Worm (Caenorhabditis elegans) whole organism, young adult: ENCODE measurements around the gene ZK177.9.

Experiments used
- B0019.2 ChIP-seq: fragments of 200-800 bp; sonication (Bioruptor generic); conservative IDR thresholded peaks from 2 replicates; pipeline ENCODE4 v1.3.6; 2022; ENCODE audit warnings: missing genetic modification reagents, missing genetic modification characterization, missing compliant biosample characterization
- B0336.3 ChIP-seq: fragments of 200-800 bp; sonication (Bioruptor generic); IDR thresholded peaks from 2 replicates; pipeline ENCODE4 v1.3.6; 2022; ENCODE audit warnings: missing genetic modification characterization, missing compliant biosample characterization
- C06A6.2 ChIP-seq: fragments of 200-800 bp; sonication (Bioruptor generic); conservative IDR thresholded peaks from 2 replicates; pipeline ENCODE4 v1.3.6; 2022; ENCODE audit warnings: missing genetic modification characterization, missing compliant biosample characterization
- F23B12.7 ChIP-seq: sonication (generic microtip); optimal IDR thresholded peaks from 2 replicates; lab custom pipeline; 2017; ENCODE audit warnings: missing genetic modification characterization, mild to moderate bottlenecking, missing compliant biosample characterization, antibody characterized with exemption, moderate library complexity; ENCODE audit not compliant: insufficient read depth
- F49E8.2 ChIP-seq: sonication (generic microtip); optimal IDR thresholded peaks from 3 replicates; lab custom pipeline; 2017; ENCODE audit warnings: missing genetic modification characterization, mild to moderate bottlenecking, missing compliant biosample characterization, antibody characterized with exemption, moderate library complexity; ENCODE audit not compliant: insufficient read depth
- F52B5.7 ChIP-seq: sonication (generic microtip); optimal IDR thresholded peaks from 2 replicates; lab custom pipeline; 2016; ENCODE audit warnings: mild to moderate bottlenecking, missing genetic modification characterization, missing compliant biosample characterization
- F57C9.4 ChIP-seq: sonication (generic microtip); optimal IDR thresholded peaks from 2 replicates; lab custom pipeline; 2017; ENCODE audit warnings: mild to moderate bottlenecking, missing genetic modification characterization, missing compliant biosample characterization
- K12H6.12 ChIP-seq: fragments of 200-800 bp; sonication (Bioruptor generic); optimal IDR thresholded peaks from 2 replicates; lab custom pipeline; 2018; ENCODE audit warnings: mild to moderate bottlenecking, missing genetic modification characterization, missing compliant biosample characterization
- Y53F4B.3 ChIP-seq: fragments of 200-800 bp; sonication (Bioruptor generic); IDR thresholded peaks from 2 replicates; pipeline ENCODE4 v1.3.6; 2022; ENCODE audit warnings: missing genetic modification reagents, missing genetic modification characterization, missing compliant biosample characterization
- Y53G8AR.9 ChIP-seq: fragments of 200-800 bp; sonication (Bioruptor generic); conservative IDR thresholded peaks from 2 replicates; pipeline ENCODE4 v1.3.6; 2022; ENCODE audit warnings: missing genetic modification reagents, missing genetic modification characterization, missing compliant biosample characterization
- ama-1 ChIP-seq, 3 experiments: fragments of 150-350 bp in 1 of 3; sonication (generic microtip) in 2 of 3; optimal IDR thresholded peaks; 2 replicates each; lab custom pipeline; 2014 to 2018; ENCODE audit warnings: missing biosample characterization in 2 of 3, missing genetic modification characterization in 2 of 3, missing genetic modification reagents in 2 of 3
- bed-1 ChIP-seq: fragments of 200-800 bp; sonication (Bioruptor generic); IDR thresholded peaks from 2 replicates; pipeline ENCODE4 v1.3.6; 2022; ENCODE audit warnings: missing genetic modification reagents, missing genetic modification characterization, missing compliant biosample characterization
- ccch-3 ChIP-seq: fragments of 200-800 bp; sonication (Bioruptor generic); optimal IDR thresholded peaks from 2 replicates; lab custom pipeline; 2018; ENCODE audit warnings: mild to moderate bottlenecking, missing genetic modification characterization, missing compliant biosample characterization
- dpl-1 ChIP-seq: fragments of 150-350 bp; optimal IDR thresholded peaks from 2 replicates; lab custom pipeline; 2014; ENCODE audit warnings: missing biosample characterization, missing genetic modification reagents, missing genetic modification characterization
- egl-44 ChIP-seq: fragments of 200-800 bp; sonication (Bioruptor generic); IDR thresholded peaks from 2 replicates; pipeline ENCODE4 v1.3.6; 2022; ENCODE audit warnings: missing genetic modification reagents, missing genetic modification characterization, missing compliant biosample characterization
- ekl-4 ChIP-seq: fragments of 200-800 bp; sonication (Bioruptor generic); IDR thresholded peaks from 2 replicates; pipeline ENCODE4 v1.3.6; 2022; ENCODE audit warnings: missing genetic modification reagents, missing genetic modification characterization, missing compliant biosample characterization
- gei-17 ChIP-seq: fragments of 200-800 bp; sonication (Bioruptor generic); optimal IDR thresholded peaks from 2 replicates; lab custom pipeline; 2018; ENCODE audit warnings: mild to moderate bottlenecking, missing genetic modification characterization, missing compliant biosample characterization
- hlh-26 ChIP-seq: fragments of 200-800 bp; sonication (Bioruptor generic); conservative IDR thresholded peaks from 2 replicates; pipeline ENCODE4 v1.3.6; 2022; ENCODE audit warnings: missing genetic modification reagents, missing genetic modification characterization, missing compliant biosample characterization
- hmg-1.2 ChIP-seq: fragments of 200-800 bp; sonication (Bioruptor generic); IDR thresholded peaks from 2 replicates; pipeline ENCODE4 v1.3.6; 2022; ENCODE audit warnings: missing genetic modification reagents, missing genetic modification characterization, missing compliant biosample characterization
- hrde-1 ChIP-seq: sonication (generic microtip); optimal IDR thresholded peaks from 2 replicates; lab custom pipeline; 2016; ENCODE audit warnings: missing genetic modification characterization, mild to moderate bottlenecking, missing compliant biosample characterization, moderate library complexity, missing genotype, missing genetic modification reagents, borderline replicate concordance
- lag-1 ChIP-seq: fragments of 200-800 bp; sonication (Bioruptor generic); IDR thresholded peaks from 2 replicates; pipeline ENCODE4 v1.3.6; 2022; ENCODE audit warnings: missing genetic modification reagents, missing genetic modification characterization, missing compliant biosample characterization
- lin-40 ChIP-seq: sonication (generic microtip); optimal IDR thresholded peaks from 2 replicates; lab custom pipeline; 2016; ENCODE audit warnings: missing genetic modification characterization, mild to moderate bottlenecking, missing compliant biosample characterization, missing genotype, missing genetic modification reagents
- lir-1 ChIP-seq: fragments of 200-800 bp; sonication (Bioruptor generic); conservative IDR thresholded peaks from 2 replicates; pipeline ENCODE4 v1.3.6; 2022; ENCODE audit warnings: missing genetic modification reagents, missing genetic modification characterization, missing compliant biosample characterization
- lsy-27 ChIP-seq: sonication (generic microtip); optimal IDR thresholded peaks from 2 replicates; lab custom pipeline; 2017; ENCODE audit warnings: missing genetic modification characterization, mild to moderate bottlenecking, missing compliant biosample characterization, antibody characterized with exemption, missing genotype, borderline replicate concordance; ENCODE audit not compliant: insufficient read depth
- madf-10 ChIP-seq: sonication (generic microtip); optimal IDR thresholded peaks from 2 replicates; lab custom pipeline; 2016; ENCODE audit warnings: mild to moderate bottlenecking, missing genetic modification characterization, missing compliant biosample characterization
- mcd-1 ChIP-seq: fragments of 200-800 bp; sonication (Bioruptor generic); IDR thresholded peaks from 2 replicates; pipeline ENCODE4 v1.3.6; 2022; ENCODE audit warnings: missing genetic modification reagents, missing genetic modification characterization, missing compliant biosample characterization
- mes-4 ChIP-seq: sonication (generic microtip); optimal IDR thresholded peaks from 2 replicates; lab custom pipeline; 2016; ENCODE audit warnings: missing genotype, missing genetic modification characterization, missing compliant biosample characterization
- mxl-1 ChIP-seq: sonication (generic microtip); optimal IDR thresholded peaks from 2 replicates; lab custom pipeline; 2016; ENCODE audit warnings: missing genetic modification characterization, missing compliant biosample characterization
- nhr-179 ChIP-seq: sonication (generic microtip); optimal IDR thresholded peaks from 2 replicates; lab custom pipeline; 2016; ENCODE audit warnings: mild to moderate bottlenecking, missing genetic modification characterization, missing compliant biosample characterization
- pbrm-1 ChIP-seq: fragments of 200-800 bp; sonication (Bioruptor generic); IDR thresholded peaks from 2 replicates; pipeline ENCODE4 v1.3.6; 2022; ENCODE audit warnings: missing genetic modification reagents, missing genetic modification characterization, missing compliant biosample characterization
- rcor-1 ChIP-seq: fragments of 200-800 bp; sonication (Bioruptor generic); IDR thresholded peaks from 2 replicates; pipeline ENCODE4 v1.3.6; 2022; ENCODE audit warnings: missing genetic modification reagents, missing genetic modification characterization, missing compliant biosample characterization
- rec-8 ChIP-seq, 2 experiments: sonication (generic microtip); optimal IDR thresholded peaks; 2 replicates each; lab custom pipeline; 2016; ENCODE audit warnings: mild to moderate bottlenecking in 2 of 2, missing genetic modification characterization in 2 of 2, missing genetic modification reagents in 2 of 2, missing genotype in 2 of 2, missing biosample characterization in 1 of 2, missing compliant biosample characterization in 1 of 2, moderate library complexity in 1 of 2
- repo-1 ChIP-seq: sonication (generic microtip); optimal IDR thresholded peaks from 2 replicates; lab custom pipeline; 2017; ENCODE audit warnings: mild to moderate bottlenecking, missing genetic modification characterization, missing compliant biosample characterization
- rpc-1 ChIP-seq, 2 experiments: fragments of 150-350 bp in 1 of 2; sonication (generic microtip) in 1 of 2; optimal IDR thresholded peaks; 2 replicates each; lab custom pipeline; 2014 to 2018; ENCODE audit warnings: missing biosample characterization in 1 of 2, missing genetic modification characterization in 1 of 2, missing genetic modification reagents in 1 of 2, missing genotype in 1 of 2
- sdz-38 ChIP-seq: sonication (generic microtip); optimal IDR thresholded peaks from 2 replicates; lab custom pipeline; 2016; ENCODE audit warnings: missing genotype, missing genetic modification characterization, missing compliant biosample characterization
- snpc-1.1 ChIP-seq: sonication (generic microtip); optimal IDR thresholded peaks from 2 replicates; lab custom pipeline; 2017; ENCODE audit warnings: missing genetic modification characterization, mild to moderate bottlenecking, missing compliant biosample characterization, antibody characterized with exemption, moderate library complexity, missing genotype, missing genetic modification reagents; ENCODE audit not compliant: insufficient read depth
- snpc-4 ChIP-seq, 5 experiments: fragments of 150-350 bp in 1 of 5; sonication (generic microtip) in 4 of 5; optimal IDR thresholded peaks; 2 replicates each; lab custom pipeline; 2014 to 2018; ENCODE audit warnings: missing genetic modification characterization in 5 of 5, missing biosample characterization in 3 of 5, antibody characterized with exemption in 2 of 5, mild to moderate bottlenecking in 2 of 5, missing compliant biosample characterization in 2 of 5, missing genotype in 2 of 5, moderate library complexity in 2 of 5, missing genetic modification reagents in 1 of 5
- tbp1 ChIP-seq: fragments of 200-800 bp; sonication (Bioruptor generic); optimal IDR thresholded peaks from 2 replicates; lab custom pipeline; 2018; ENCODE audit warnings: mild to moderate bottlenecking, missing genetic modification characterization, missing compliant biosample characterization
- unc-130 ChIP-seq: sonication (generic microtip); optimal IDR thresholded peaks from 2 replicates; lab custom pipeline; 2016; ENCODE audit warnings: missing genetic modification reagents, missing genetic modification characterization, missing compliant biosample characterization
- zim-3 ChIP-seq: sonication (generic microtip); optimal IDR thresholded peaks from 2 replicates; lab custom pipeline; 2017; ENCODE audit warnings: mild to moderate bottlenecking, missing genetic modification characterization, moderate library complexity, missing compliant biosample characterization
- ztf-28 ChIP-seq: fragments of 200-800 bp; sonication (Bioruptor generic); IDR thresholded peaks from 2 replicates; pipeline ENCODE4 v1.3.6; 2022; ENCODE audit warnings: missing genetic modification reagents, missing genetic modification characterization, missing compliant biosample characterization
- ztf-6 ChIP-seq: fragments of 200-800 bp; sonication (Bioruptor generic); IDR thresholded peaks from 2 replicates; pipeline ENCODE4 v1.3.6; 2022; ENCODE audit warnings: missing genetic modification reagents, missing genetic modification characterization, missing compliant biosample characterization

Gene ZK177.9

ce11 chrII:5544145-5544515 is 26.6 kb upstream of the ZK177.9 start (continued):
- no peak for TF ChIP-seq sdz-38
- TF ChIP-seq dpl-1 (GFP tag; lab: Kevin White, UChicago) = no peak
- TF ChIP-seq mxl-1 (tag; lab: Kevin White, UChicago) = no peak
- TF ChIP-seq Y53F4B.3 (GFP tag; lab: Robert Waterston, UW) = no peak
- TF ChIP-seq rcor-1 (GFP tag; lab: Robert Waterston, UW) = peak; percentile 31; the same call in 1 of the 2 replicates
- peak; percentile 62; the same call in 1 of the 2 replicates for TF ChIP-seq egl-44 (GFP tag; lab: Robert Waterston, UW)
- no peak for TF ChIP-seq K12H6.12 (tag; lab: Kevin White, UChicago)
- no peak for TF ChIP-seq nhr-179 (tag; lab: Kevin White, UChicago)
- no peak for TF ChIP-seq F49E8.2 (tag; lab: Kevin White, UChicago)
- TF ChIP-seq C06A6.2 (GFP tag; lab: Robert Waterston, UW) = peak; percentile 78
- no peak for TF ChIP-seq lsy-27 (tag; lab: Kevin White, UChicago)
- TF ChIP-seq rpc-1 (optimal IDR thresholded peaks at IDR 0.05; lab: Kevin White, UChicago) = no peak
- no peak for TF ChIP-seq rpc-1 (tag; optimal IDR thresholded peaks at IDR 0.05; lab: Kevin White, UChicago)
- peak; percentile 82 for TF ChIP-seq snpc-1.1 (tag; lab: Kevin White, UChicago)
- peak; percentile 37 for TF ChIP-seq Y53G8AR.9 (GFP tag; lab: Robert Waterston, UW)
- no peak for TF ChIP-seq ccch-3 (GFP tag; lab: Kevin White, UChicago)
- peak; percentile 93 for TF ChIP-seq pbrm-1 (GFP tag; lab: Robert Waterston, UW)
- no peak for TF ChIP-seq ztf-28 (GFP tag; lab: Robert Waterston, UW)
- TF ChIP-seq lin-40 (tag; lab: Kevin White, UChicago) = no peak
- no peak for TF ChIP-seq madf-10 (tag; lab: Kevin White, UChicago)
- TF ChIP-seq tbp1 (GFP tag; lab: Kevin White, UChicago) = peak; percentile 74

- TF ChIP-seq lag-1 (GFP tag; lab: Robert Waterston, UW) (peak; percentile 75; the same call in 1 of the 2 replicates), F57C9.4 (tag; lab: Kevin White, UChicago) (peak; percentile 95), lir-1 (GFP tag; lab: Robert Waterston, UW) (peak; percentile 89), C06A6.2 (GFP tag; lab: Robert Waterston, UW) (peak; percentile 96), nhr-179 (tag; lab: Kevin White, UChicago) (peak; percentile 54), tbp1 (GFP tag; lab: Kevin White, UChicago) (peak; percentile 83), mes-4 (peak; percentile 55), zim-3 (tag; lab: Kevin White, UChicago) (peak; percentile 91), B0336.3 (GFP tag; lab: Robert Waterston, UW) (peak; percentile 98), B0019.2 (GFP tag; lab: Robert Waterston, UW) (no peak), ama-1 (optimal IDR thresholded peaks at IDR 0.05; lab: Kevin White, UChicago) (peak; percentile 100), ama-1 (GFP tag; optimal IDR thresholded peaks at IDR 0.05; lab: Kevin White, UChicago) (peak; percentile 85 to 93), gei-17 (peak; percentile 91), rec-8 (tag; optimal IDR thresholded peaks at IDR 0.05; lab: Kevin White, UChicago) (peak; percentile 69 to 72), hlh-26 (no peak), snpc-4 (GFP tag; optimal IDR thresholded peaks at IDR 0.05; lab: Kevin White, UChicago) (peak; percentile 98), snpc-4 (tag; optimal IDR thresholded peaks at IDR 0.05; lab: Kevin White, UChicago) (peak; percentile 99 to 100 (median 100)), unc-130 (peak; percentile 72), bed-1 (GFP tag; lab: Robert Waterston, UW) (0 out of 2 replicates have a peak, but pooled peaks have one; percentile 47), F52B5.7 (tag; lab: Kevin White, UChicago) (peak; percentile 96), ekl-4 (GFP tag; lab: Robert Waterston, UW) (peak; percentile 96), hmg-1.2 (peak; percentile 90), F23B12.7 (tag; lab: Kevin White, UChicago) (peak; percentile 93), hrde-1 (tag; lab: Kevin White, UChicago) (peak; percentile 80), Y53G8AR.9 (GFP tag; lab: Robert Waterston, UW) (peak; percentile 95), ztf-6 (GFP tag; lab: Robert Waterston, UW) (0 out of 2 replicates have a peak, but pooled peaks have one; percentile 44), repo-1 (tag; lab: Kevin White, UChicago) (peak; percentile 98), mxl-1 (tag; lab: Kevin White, UChicago) (peak; percentile 65), K12H6.12 (tag; lab: Kevin White, UChicago) (peak; percentile 98), mcd-1 (GFP tag; lab: Robert Waterston, UW) (peak; percentile 95), snpc-1.1 (tag; lab: Kevin White, UChicago) (peak; percentile 95)
Observed at ce11 chrII:5543476-5544144, 26.1 kb upstream of the ZK177.9 start.
